Worm (Caenorhabditis elegans) whole organism, L3 larva: ENCODE data around the gene dhc-4.

Source experiments
- aly-2 ChIP-seq: fragments of 150-350 bp; optimal IDR thresholded peaks from 2 replicates; lab custom pipeline; 2014; ENCODE audit warnings: missing biosample characterization, missing genetic modification characterization
- ama-1 ChIP-seq: fragments of 150-350 bp; optimal IDR thresholded peaks from 2 replicates; lab custom pipeline; 2018
- ceh-28 ChIP-seq: fragments of 150-350 bp; optimal IDR thresholded peaks from 2 replicates; lab custom pipeline; 2014; ENCODE audit warnings: missing biosample characterization, missing genetic modification reagents, missing genetic modification characterization
- egl-27 ChIP-seq: sonication (generic microtip); optimal IDR thresholded peaks from 4 replicates; lab custom pipeline; 2017; ENCODE audit warnings: missing biosample characterization, missing genetic modification reagents, missing genetic modification characterization
- elt-3 ChIP-seq, 3 experiments: fragments of 150-350 bp in 1 of 3; sonication (generic microtip) in 2 of 3; optimal IDR thresholded peaks; 2 replicates in 2 of 3; 4 replicates in 1 of 3; lab custom pipeline; 2014 to 2017; ENCODE audit warnings: missing biosample characterization in 3 of 3, missing genetic modification characterization in 3 of 3
- fkh-10 ChIP-seq: sonication (generic microtip); optimal IDR thresholded peaks from 2 replicates; lab custom pipeline; 2017; ENCODE audit warnings: missing biosample characterization, missing genetic modification reagents, missing genetic modification characterization
- fos-1 ChIP-seq: fragments of 150-350 bp; optimal IDR thresholded peaks from 2 replicates; lab custom pipeline; 2014; ENCODE audit warnings: missing biosample characterization, missing genetic modification characterization
- mdl-1 ChIP-seq: fragments of 150-350 bp; optimal IDR thresholded peaks from 2 replicates; lab custom pipeline; 2014; ENCODE audit warnings: missing biosample characterization, missing genetic modification characterization
- skn-1 ChIP-seq: fragments of 150-350 bp; optimal IDR thresholded peaks from 2 replicates; lab custom pipeline; 2014; ENCODE audit warnings: missing biosample characterization, missing genetic modification characterization
- unc-39 ChIP-seq: sonication (generic microtip); optimal IDR thresholded peaks from 4 replicates; lab custom pipeline; 2017; ENCODE audit warnings: missing biosample characterization, missing genetic modification characterization
- ztf-11 ChIP-seq: fragments of 150-350 bp; optimal IDR thresholded peaks from 2 replicates; lab custom pipeline; 2014; ENCODE audit warnings: missing biosample characterization, missing genetic modification characterization
- ztf-4 ChIP-seq: fragments of 150-350 bp; optimal IDR thresholded peaks from 2 replicates; lab custom pipeline; 2014; ENCODE audit warnings: missing biosample characterization, missing genetic modification characterization

- TF ChIP-seq unc-39 (tag; lab: Kevin White, UChicago), result no peak
- no peak for TF ChIP-seq mdl-1 (tag; lab: Kevin White, UChicago)
- TF ChIP-seq skn-1 (tag; lab: Kevin White, UChicago), result no peak
- no peak for TF ChIP-seq ztf-11
- no peak for TF ChIP-seq fkh-10 (GFP tag; lab: Kevin White, UChicago)
- TF ChIP-seq ztf-4 (tag; lab: Kevin White, UChicago), result no peak
- peak; percentile 51 for TF ChIP-seq ceh-28
- no peak for TF ChIP-seq ama-1 (lab: Kevin White, UChicago)
- TF ChIP-seq egl-27 (tag; lab: Kevin White, UChicago), result no peak
- no peak for TF ChIP-seq elt-3 (tag; optimal IDR thresholded peaks at IDR 0.05; lab: Kevin White, UChicago)
- no peak for TF ChIP-seq fos-1 (tag; lab: Kevin White, UChicago)
- no peak for TF ChIP-seq aly-2 (tag; lab: Kevin White, UChicago)
Observed at ce11 chrIII:10953160-10953559, 16.6 kb upstream of the dhc-4 start, which contains the start of gene zig-5.
